Worm (Caenorhabditis elegans) whole organism, midembryonic: ENCODE measurements around the gene F40F9.10.

Source experiments
- T22C8.4 ChIP-seq: fragments of 200-800 bp; sonication (Bioruptor generic); IDR thresholded peaks from 2 replicates; pipeline ENCODE4 v1.3.6; 2022; ENCODE audit warnings: missing genetic modification characterization, missing compliant biosample characterization
- cog-1 ChIP-seq: sonication (generic microtip); optimal IDR thresholded peaks from 2 replicates; lab custom pipeline; 2016; ENCODE audit warnings: missing genetic modification characterization, missing compliant biosample characterization
- flt-1 ChIP-seq: fragments of 200-800 bp; sonication (Bioruptor generic); IDR thresholded peaks from 2 replicates; pipeline ENCODE4 v1.3.6; 2022; ENCODE audit warnings: missing genetic modification characterization, missing compliant biosample characterization
- klf-2 ChIP-seq: fragments of 200-800 bp; sonication (Bioruptor generic); conservative IDR thresholded peaks from 2 replicates; pipeline ENCODE4 v1.3.6; 2022; ENCODE audit warnings: missing genetic modification reagents, missing genetic modification characterization, missing compliant biosample characterization
- med-1 ChIP-seq: sonication (generic microtip); optimal IDR thresholded peaks from 2 replicates; lab custom pipeline; 2017; ENCODE audit warnings: missing genetic modification characterization, mild to moderate bottlenecking, missing compliant biosample characterization, antibody characterized with exemption, missing genetic modification reagents; ENCODE audit not compliant: insufficient read depth
- ref-1 ChIP-seq: fragments of 200-800 bp; sonication (Bioruptor generic); conservative IDR thresholded peaks from 2 replicates; pipeline ENCODE4 v1.3.6; 2022; ENCODE audit warnings: missing genetic modification reagents, missing genetic modification characterization, missing compliant biosample characterization
- tab-1 ChIP-seq: fragments of 200-800 bp; sonication (Bioruptor generic); IDR thresholded peaks from 2 replicates; pipeline ENCODE4 v1.3.6; 2022; ENCODE audit warnings: missing genetic modification characterization, missing compliant biosample characterization
- ztf-23 ChIP-seq: fragments of 200-800 bp; sonication (Bioruptor generic); IDR thresholded peaks from 2 replicates; pipeline ENCODE4 v1.3.6; 2022; ENCODE audit warnings: missing genetic modification reagents, missing genetic modification characterization, missing compliant biosample characterization
- ztf-29 ChIP-seq: fragments of 200-800 bp; sonication (Bioruptor generic); IDR thresholded peaks from 2 replicates; pipeline ENCODE4 v1.3.6; 2022; ENCODE audit warnings: missing genetic modification reagents, missing genetic modification characterization, missing compliant biosample characterization

F40F9.10 gene

DNA sequence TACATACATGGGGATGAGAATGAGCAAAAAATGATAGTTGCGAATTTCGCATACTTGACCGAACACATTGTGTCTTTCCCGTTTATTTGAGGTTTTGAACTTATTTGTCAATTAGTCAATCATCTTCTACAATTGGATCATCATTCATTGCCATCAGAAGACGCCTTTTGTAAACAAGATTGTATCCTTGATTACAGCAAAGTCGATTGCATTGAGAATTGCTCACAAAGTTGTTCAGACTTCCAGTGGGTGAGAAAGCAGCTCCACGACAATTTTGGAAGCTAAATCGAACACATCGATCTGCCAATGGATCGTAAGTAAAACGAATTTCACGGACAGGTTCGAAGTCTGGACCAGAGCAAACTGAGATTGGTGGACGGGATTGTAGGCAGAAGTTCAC, 33.2 kb downstream of the F40F9.10 start:
- TF ChIP-seq ztf-29 (GFP tag; lab: Robert Waterston, UW), result no peak
- TF ChIP-seq tab-1 (GFP tag; lab: Robert Waterston, UW), result no peak
- no peak for TF ChIP-seq med-1
- TF ChIP-seq cog-1 (tag; lab: Kevin White, UChicago), result no peak
- TF ChIP-seq klf-2 (GFP tag; lab: Robert Waterston, UW), result no peak
- no peak for TF ChIP-seq T22C8.4 (GFP tag; lab: Robert Waterston, UW)
- no peak for TF ChIP-seq flt-1 (GFP tag; lab: Robert Waterston, UW)
- TF ChIP-seq ztf-23 (GFP tag; lab: Robert Waterston, UW), result no peak
- no peak for TF ChIP-seq ref-1

DNA sequence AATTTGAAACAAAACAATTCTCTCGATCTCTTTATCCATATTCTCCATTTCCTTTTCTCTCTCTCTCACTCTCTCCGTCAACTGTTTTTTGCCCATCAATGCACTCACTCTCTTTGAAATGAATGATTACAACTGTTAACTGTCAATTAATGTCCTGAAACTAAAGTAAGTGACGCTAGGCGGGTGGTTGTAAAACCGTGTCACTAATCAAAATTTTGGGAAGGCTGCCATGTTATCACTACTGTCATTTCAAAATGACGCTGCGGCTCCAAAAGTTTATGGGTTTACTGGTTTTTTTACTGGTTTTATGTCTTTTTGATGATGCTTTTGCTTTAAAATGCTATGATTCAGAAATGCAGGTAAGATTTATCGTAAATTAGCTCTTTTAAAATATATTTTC, 34.3 kb downstream of the F40F9.10 start, which contains the start of gene ZK287.9:
Gene ZK287.9, plus strand, starts transcription at position 192 of the 400 bp plus-strand sequence.
- no peak for TF ChIP-seq ztf-29 (GFP tag; lab: Robert Waterston, UW)
- TF ChIP-seq T22C8.4 (GFP tag; lab: Robert Waterston, UW), result no peak
- no peak for TF ChIP-seq tab-1 (GFP tag; lab: Robert Waterston, UW)

DNA sequence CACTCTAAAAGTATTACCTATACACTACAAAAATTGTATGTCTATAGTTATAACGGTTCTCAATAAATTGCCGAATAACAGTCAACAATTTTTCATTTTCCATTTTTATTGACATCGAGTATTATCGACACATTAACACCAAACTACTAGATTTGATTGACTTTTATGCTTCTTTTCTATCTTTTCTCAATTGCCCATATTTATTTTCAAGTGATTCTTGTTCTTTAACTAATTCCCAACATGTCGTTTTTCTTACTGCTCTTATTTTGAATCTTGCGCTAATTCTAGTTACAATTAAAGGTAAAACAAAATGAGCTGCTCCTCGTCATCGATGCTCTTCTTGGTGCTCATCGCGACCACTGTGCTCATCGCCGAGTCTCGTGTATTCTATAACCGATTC, 35.5 kb downstream of the F40F9.10 start, which contains the start of gene cthd-1:
Gene cthd-1, plus strand, starts transcription at position 301 of the 400 bp plus-strand sequence.
- TF ChIP-seq ztf-23 (GFP tag; lab: Robert Waterston, UW) (no peak), flt-1 (GFP tag; lab: Robert Waterston, UW) (no peak), klf-2 (GFP tag; lab: Robert Waterston, UW) (no peak), med-1 (no peak), ref-1 (no peak), cog-1 (tag; lab: Kevin White, UChicago) (no peak), ztf-29 (GFP tag; lab: Robert Waterston, UW) (no peak), tab-1 (GFP tag; lab: Robert Waterston, UW) (no peak), T22C8.4 (GFP tag; lab: Robert Waterston, UW) (no peak)

DNA sequence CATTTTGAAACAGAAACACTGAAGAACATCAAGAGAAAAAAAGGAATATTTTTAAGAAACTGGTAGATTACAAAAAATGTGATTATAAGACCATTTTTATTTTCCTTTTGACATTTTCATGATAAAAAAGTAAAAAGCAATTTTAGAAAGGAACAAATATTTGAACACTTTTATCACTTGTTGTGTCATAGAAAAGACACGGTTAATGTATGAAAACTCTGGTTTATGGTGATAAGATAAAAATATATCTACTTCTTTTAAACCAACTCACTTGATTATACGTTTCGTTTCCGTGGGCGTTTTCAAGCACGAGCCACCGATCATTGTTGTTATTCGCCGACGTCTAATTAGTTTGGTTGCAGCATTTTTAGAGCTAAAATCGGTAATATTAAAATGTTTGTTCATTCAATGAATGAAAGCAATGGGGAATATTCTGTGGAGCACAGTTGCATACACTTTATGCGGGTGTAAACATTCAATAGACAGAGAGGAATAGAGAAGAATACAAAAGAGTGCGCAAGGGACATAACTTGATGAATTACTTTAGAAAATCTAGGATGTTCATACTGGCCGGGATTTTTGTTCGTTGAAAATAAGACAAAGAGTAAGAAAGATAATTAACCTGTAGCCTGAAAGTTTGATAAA, 40.1 kb downstream of the F40F9.10 start, which contains the start of gene sulp-8:
Gene sulp-8, minus strand, starts transcription at position 469 of the 645 bp plus-strand sequence.
- TF ChIP-seq klf-2 (GFP tag; lab: Robert Waterston, UW) (no peak), med-1 (no peak), ztf-23 (GFP tag; lab: Robert Waterston, UW) (no peak), ztf-29 (GFP tag; lab: Robert Waterston, UW) (no peak), T22C8.4 (GFP tag; lab: Robert Waterston, UW) (no peak), flt-1 (GFP tag; lab: Robert Waterston, UW) (no peak), cog-1 (tag; lab: Kevin White, UChicago) (no peak)

DNA sequence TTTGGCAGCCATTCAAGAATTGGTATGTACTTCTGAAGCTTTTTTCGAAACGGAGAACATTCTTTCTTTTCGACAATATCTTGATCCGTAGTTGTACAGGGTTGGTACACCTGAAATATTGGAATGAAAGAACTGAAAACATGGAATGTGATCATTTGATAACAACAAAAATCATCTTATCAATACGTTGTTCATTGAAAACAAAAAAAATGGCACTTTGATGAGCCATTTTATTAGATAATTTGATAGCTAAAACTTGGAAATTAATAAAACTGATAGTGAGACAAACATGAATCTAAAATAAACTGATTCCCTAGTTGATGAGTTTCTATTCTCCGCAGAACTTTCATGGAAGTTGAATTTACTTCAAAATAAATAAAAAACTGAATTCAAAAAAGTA, 40.9 kb downstream of the F40F9.10 start:
- TF ChIP-seq klf-2 (GFP tag; lab: Robert Waterston, UW), result no peak
- no peak for TF ChIP-seq tab-1 (GFP tag; lab: Robert Waterston, UW)
- no peak for TF ChIP-seq cog-1 (tag; lab: Kevin White, UChicago)
- no peak for TF ChIP-seq flt-1 (GFP tag; lab: Robert Waterston, UW)
- no peak for TF ChIP-seq ztf-29 (GFP tag; lab: Robert Waterston, UW)
- no peak for TF ChIP-seq T22C8.4 (GFP tag; lab: Robert Waterston, UW)
- no peak for TF ChIP-seq ref-1
- TF ChIP-seq ztf-23 (GFP tag; lab: Robert Waterston, UW), result no peak
- no peak for TF ChIP-seq med-1

DNA sequence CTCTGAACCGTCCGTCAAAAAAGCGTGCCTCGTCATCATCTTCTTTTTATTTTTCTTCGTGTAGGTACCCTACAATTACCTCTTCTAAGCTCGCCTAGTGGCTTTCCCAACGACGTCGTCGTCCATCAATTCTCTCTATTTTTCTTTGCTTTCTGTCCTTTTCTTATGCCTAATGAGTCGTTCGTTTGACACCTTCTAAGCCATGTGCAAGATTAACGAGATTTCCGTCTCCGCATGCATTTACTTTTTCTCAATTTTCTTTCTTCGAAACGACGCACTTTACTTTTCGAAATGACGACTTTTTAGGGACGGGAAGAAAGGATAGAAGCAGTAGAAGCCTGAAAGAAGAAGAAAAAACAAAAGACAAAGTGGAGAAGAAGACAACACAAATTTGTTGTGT, 47.0 kb downstream of the F40F9.10 start, which contains the start of gene ZK287.1:
Gene ZK287.1, plus strand, starts transcription at position 301 of the 400 bp plus-strand sequence.
- TF ChIP-seq flt-1 (GFP tag; lab: Robert Waterston, UW), result no peak

DNA sequence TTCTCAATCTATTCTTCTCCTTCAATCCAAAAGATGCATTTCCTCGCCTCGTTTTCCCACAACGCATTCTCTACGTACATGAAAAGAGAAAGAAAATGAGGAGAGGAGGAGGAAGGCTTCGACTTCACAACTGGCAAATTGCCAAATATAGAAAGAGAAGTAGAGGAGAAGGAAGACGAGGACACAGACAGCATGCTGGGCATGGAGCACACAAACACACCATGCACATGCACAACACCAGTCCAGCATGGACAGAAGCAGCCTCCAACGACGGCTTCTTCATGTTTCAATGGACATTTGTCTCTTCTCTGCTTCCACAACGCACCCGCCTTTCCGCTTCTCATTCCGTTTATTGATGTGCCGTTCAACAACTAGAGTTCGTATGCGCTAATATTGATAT, 48.8 kb downstream of the F40F9.10 start:
- TF ChIP-seq ztf-23 (GFP tag; lab: Robert Waterston, UW), result no peak
- no peak for TF ChIP-seq T22C8.4 (GFP tag; lab: Robert Waterston, UW)
- no peak for TF ChIP-seq tab-1 (GFP tag; lab: Robert Waterston, UW)
- TF ChIP-seq cog-1 (tag; lab: Kevin White, UChicago), result no peak
- no peak for TF ChIP-seq med-1
- no peak for TF ChIP-seq flt-1 (GFP tag; lab: Robert Waterston, UW)
- TF ChIP-seq ref-1, result no peak
- no peak for TF ChIP-seq klf-2 (GFP tag; lab: Robert Waterston, UW)
- TF ChIP-seq ztf-29 (GFP tag; lab: Robert Waterston, UW), result no peak

DNA sequence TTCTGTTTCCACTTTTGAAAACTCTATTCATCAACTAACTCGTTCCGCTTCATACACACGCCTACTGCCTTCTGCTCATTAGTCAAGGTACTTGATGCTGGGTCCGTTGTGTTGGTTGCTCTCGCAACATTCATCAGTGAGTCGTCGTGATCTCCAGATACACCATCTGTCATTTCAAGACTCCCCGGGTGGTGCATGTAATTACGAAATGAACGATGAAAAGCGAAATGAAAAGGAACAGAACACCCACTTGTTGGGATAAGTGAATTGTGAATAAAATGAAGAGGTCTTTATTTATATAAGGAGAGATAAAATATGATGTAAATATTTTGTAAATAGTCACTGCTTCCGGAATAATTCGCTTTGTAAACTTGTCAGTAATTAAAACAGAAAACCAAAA, 49.5 kb downstream of the F40F9.10 start:
- TF ChIP-seq ref-1 (no peak), med-1 (no peak), tab-1 (GFP tag; lab: Robert Waterston, UW) (no peak), ztf-29 (GFP tag; lab: Robert Waterston, UW) (no peak), ztf-23 (GFP tag; lab: Robert Waterston, UW) (no peak), flt-1 (GFP tag; lab: Robert Waterston, UW) (no peak), T22C8.4 (GFP tag; lab: Robert Waterston, UW) (no peak), cog-1 (tag; lab: Kevin White, UChicago) (no peak), klf-2 (GFP tag; lab: Robert Waterston, UW) (no peak)

DNA sequence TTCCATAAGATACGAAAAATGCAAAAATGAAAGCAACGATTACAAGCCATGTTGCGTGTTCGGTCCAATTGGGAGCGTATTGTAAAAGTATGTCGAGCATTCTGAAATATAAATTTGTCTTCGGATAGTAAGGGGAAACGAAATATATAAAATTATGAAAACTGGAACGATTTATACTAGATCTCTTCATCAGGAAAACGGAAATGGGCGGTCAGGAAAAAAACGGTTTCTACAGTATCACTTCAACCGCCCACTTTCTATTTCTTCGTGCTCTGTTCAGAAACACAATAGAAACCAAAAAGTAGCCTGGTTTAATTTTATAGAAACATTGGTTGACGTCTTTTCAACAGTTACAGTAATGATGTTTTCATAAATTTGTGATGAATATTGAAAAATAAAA, 51.9 kb downstream of the F40F9.10 start, which contains the start of gene pitr-4:
Gene pitr-4, minus strand, starts transcription at position 101 of the 400 bp plus-strand sequence.
- no peak for TF ChIP-seq ztf-23 (GFP tag; lab: Robert Waterston, UW)
- TF ChIP-seq tab-1 (GFP tag; lab: Robert Waterston, UW), result no peak
- no peak for TF ChIP-seq ref-1
- TF ChIP-seq flt-1 (GFP tag; lab: Robert Waterston, UW), result no peak
- TF ChIP-seq ztf-29 (GFP tag; lab: Robert Waterston, UW), result no peak
- no peak for TF ChIP-seq klf-2 (GFP tag; lab: Robert Waterston, UW)
- no peak for TF ChIP-seq T22C8.4 (GFP tag; lab: Robert Waterston, UW)
- TF ChIP-seq cog-1 (tag; lab: Kevin White, UChicago), result no peak
- no peak for TF ChIP-seq med-1
